Fruit fly (Drosophila melanogaster) whole organism, embryonic: ENCODE measurements around the gene Sirt4.

Experiments
- Atf-2 ChIP-seq: fragments of 200-800 bp; sonication (Bioruptor generic); optimal IDR thresholded peaks from 2 replicates; lab custom pipeline; 2016; ENCODE audit warnings: missing biosample characterization, missing genetic modification characterization
- Bdp1 ChIP-seq: fragments of 200-800 bp; sonication (Bioruptor generic); optimal IDR thresholded peaks from 3 replicates; lab custom pipeline; 2016; ENCODE audit warnings: missing biosample characterization, missing genetic modification characterization
- Blimp-1 ChIP-seq: fragments of 200-800 bp; sonication (Bioruptor generic); optimal IDR thresholded peaks from 3 replicates; lab custom pipeline; 2018; ENCODE audit warnings: missing biosample characterization, missing genetic modification characterization, mild to moderate bottlenecking, moderate library complexity, missing genetic modification reagents
- BtbVII ChIP-seq: fragments of 200-800 bp; sonication (Bioruptor generic); optimal IDR thresholded peaks from 3 replicates; lab custom pipeline; 2017; ENCODE audit warnings: missing biosample characterization, mild to moderate bottlenecking, missing genetic modification characterization
- CG10267 ChIP-seq: fragments of 200-800 bp; sonication (Bioruptor generic); optimal IDR thresholded peaks from 2 replicates; lab custom pipeline; 2018; ENCODE audit warnings: missing biosample characterization, mild to moderate bottlenecking, missing genetic modification characterization, moderate library complexity
- CG10543 ChIP-seq: fragments of 200-800 bp; sonication (Bioruptor generic); optimal IDR thresholded peaks from 3 replicates; lab custom pipeline; 2017; ENCODE audit warnings: missing biosample characterization, mild to moderate bottlenecking, missing genetic modification characterization, moderate library complexity
- CG11456 ChIP-seq: fragments of 200-800 bp; sonication (Bioruptor generic); IDR thresholded peaks from 3 replicates; pipeline ENCODE4 v1.3.6; 2022; ENCODE audit warnings: missing biosample characterization, missing genetic modification characterization
- CG11504 ChIP-seq: fragments of 200-800 bp; sonication (Bioruptor generic); optimal IDR thresholded peaks from 3 replicates; lab custom pipeline; 2019; ENCODE audit warnings: missing biosample characterization, mild to moderate bottlenecking, missing genetic modification characterization, moderate library complexity
- CG12236 ChIP-seq: fragments of 200-800 bp; sonication (Bioruptor generic); optimal IDR thresholded peaks from 2 replicates; lab custom pipeline; 2016; ENCODE audit warnings: missing biosample characterization, missing genetic modification characterization
- CG14014 ChIP-seq: fragments of 200-800 bp; sonication (Bioruptor generic); IDR thresholded peaks from 2 replicates; pipeline ENCODE4 v1.3.6; 2022; ENCODE audit warnings: missing biosample characterization, missing genetic modification characterization
- CG14710 ChIP-seq: fragments of 200-800 bp; sonication (Bioruptor generic); optimal IDR thresholded peaks from 3 replicates; lab custom pipeline; 2019; ENCODE audit warnings: missing biosample characterization, mild to moderate bottlenecking, missing genetic modification characterization, moderate library complexity
- CG1602 ChIP-seq: fragments of 200-800 bp; sonication (Bioruptor generic); optimal IDR thresholded peaks from 3 replicates; lab custom pipeline; 2016; ENCODE audit warnings: missing biosample characterization, missing genetic modification characterization
- CG18262 ChIP-seq: fragments of 200-800 bp; optimal IDR thresholded peaks from 3 replicates; lab custom pipeline; 2019; ENCODE audit warnings: missing biosample characterization, mild to moderate bottlenecking, missing genetic modification characterization, moderate library complexity
- CG18619 ChIP-seq: fragments of 200-800 bp; sonication (Bioruptor generic); optimal IDR thresholded peaks from 3 replicates; lab custom pipeline; 2017; ENCODE audit warnings: missing biosample characterization, mild to moderate bottlenecking, missing genetic modification characterization
- CG2116 ChIP-seq: fragments of 200-800 bp; sonication (Bioruptor generic); optimal IDR thresholded peaks from 3 replicates; lab custom pipeline; 2018; ENCODE audit warnings: missing biosample characterization, mild to moderate bottlenecking, missing genetic modification characterization
- CG3407 ChIP-seq: fragments of 200-800 bp; sonication (Bioruptor generic); optimal IDR thresholded peaks from 2 replicates; lab custom pipeline; 2018; ENCODE audit warnings: missing biosample characterization, mild to moderate bottlenecking, missing genetic modification characterization
- CG4854 ChIP-seq: fragments of 200-800 bp; sonication (Bioruptor generic); optimal IDR thresholded peaks from 2 replicates; lab custom pipeline; 2016; ENCODE audit warnings: missing biosample characterization, missing genetic modification characterization, inconsistent platforms
- Dp ChIP-seq: fragments of 200-800 bp; sonication (Bioruptor generic); optimal IDR thresholded peaks from 2 replicates; lab custom pipeline; 2018; ENCODE audit warnings: missing biosample characterization, mild to moderate bottlenecking, missing genetic modification characterization, moderate library complexity
- Fer3 ChIP-seq: fragments of 200-800 bp; sonication (Bioruptor generic); optimal IDR thresholded peaks from 2 replicates; lab custom pipeline; 2018; ENCODE audit warnings: missing biosample characterization, mild to moderate bottlenecking, missing genetic modification characterization, moderate library complexity
- HLH3B ChIP-seq: fragments of 200-800 bp; sonication (Bioruptor generic); IDR thresholded peaks from 2 replicates; pipeline ENCODE4 v1.3.6; 2022; ENCODE audit warnings: missing biosample characterization, missing genetic modification characterization
- Kr ChIP-seq: fragments of 200-800 bp; sonication (Bioruptor generic); optimal IDR thresholded peaks from 2 replicates; lab custom pipeline; 2017; ENCODE audit warnings: missing biosample characterization, mild to moderate bottlenecking, missing genetic modification characterization
- Mrtf ChIP-seq: fragments of 200-800 bp; sonication (Bioruptor generic); IDR thresholded peaks from 3 replicates; pipeline ENCODE4 v1.3.6; 2022; ENCODE audit warnings: missing biosample characterization, missing genetic modification characterization
- Neu2 ChIP-seq: fragments of 200-800 bp; sonication (Bioruptor generic); optimal IDR thresholded peaks from 3 replicates; lab custom pipeline; 2016; ENCODE audit warnings: missing biosample characterization, missing genetic modification characterization, borderline replicate concordance
- Nf-YC ChIP-seq: fragments of 200-800 bp; optimal IDR thresholded peaks from 3 replicates; lab custom pipeline; 2019; ENCODE audit warnings: missing biosample characterization, mild to moderate bottlenecking, missing genetic modification characterization, moderate library complexity
- Sox102F ChIP-seq: fragments of 200-800 bp; sonication (Bioruptor generic); optimal IDR thresholded peaks from 2 replicates; lab custom pipeline; 2018; ENCODE audit warnings: missing biosample characterization, mild to moderate bottlenecking, missing genetic modification characterization, moderate library complexity
- Xrp1 ChIP-seq: fragments of 200-800 bp; sonication (Bioruptor generic); IDR thresholded peaks from 2 replicates; pipeline ENCODE4 v1.3.6; 2022; ENCODE audit warnings: missing biosample characterization, missing genetic modification characterization
- ash1 ChIP-seq: fragments of 200-800 bp; sonication (Bioruptor generic); optimal IDR thresholded peaks from 2 replicates; lab custom pipeline; 2018; ENCODE audit warnings: missing biosample characterization, mild to moderate bottlenecking, missing genetic modification characterization
- cad ChIP-seq: fragments of >200 bp; optimal IDR thresholded peaks from 2 replicates; lab custom pipeline; 2017; ENCODE audit warnings: missing biosample characterization, missing genetic modification characterization
- chinmo ChIP-seq: fragments of 200-800 bp; sonication (Bioruptor generic); IDR thresholded peaks from 4 replicates; pipeline ENCODE4 v1.3.6; 2022; ENCODE audit warnings: missing biosample characterization, missing genetic modification characterization; ENCODE audit not compliant: partially characterized antibody
- dati ChIP-seq: fragments of 200-800 bp; sonication (Bioruptor generic); IDR thresholded peaks from 2 replicates; pipeline ENCODE4 v1.3.6; 2022; ENCODE audit warnings: missing biosample characterization, missing genetic modification characterization
- dysf ChIP-seq: fragments of 200-800 bp; sonication (Bioruptor generic); IDR thresholded peaks from 3 replicates; pipeline ENCODE4 v1.3.6; 2022; ENCODE audit warnings: missing biosample characterization, missing genetic modification characterization
- fd96Cb ChIP-seq: fragments of 200-800 bp; sonication (Bioruptor generic); optimal IDR thresholded peaks from 2 replicates; lab custom pipeline; 2018; ENCODE audit warnings: missing biosample characterization, mild to moderate bottlenecking, missing genetic modification characterization, moderate library complexity
- gfzf ChIP-seq: fragments of 200-800 bp; sonication (Bioruptor generic); optimal IDR thresholded peaks from 2 replicates; lab custom pipeline; 2016; ENCODE audit warnings: missing biosample characterization, mild to moderate bottlenecking, missing genetic modification characterization, moderate library complexity
- gsb ChIP-seq: fragments of 200-800 bp; sonication (Bioruptor generic); IDR thresholded peaks from 2 replicates; pipeline ENCODE4 v1.3.6; 2022; ENCODE audit warnings: missing biosample characterization, missing genetic modification characterization
- gsb-n ChIP-seq: fragments of 200-800 bp; sonication (Bioruptor generic); optimal IDR thresholded peaks from 3 replicates; lab custom pipeline; 2018; ENCODE audit warnings: missing biosample characterization, mild to moderate bottlenecking, missing genetic modification characterization
- kay ChIP-seq: fragments of 200-800 bp; sonication (Bioruptor generic); optimal IDR thresholded peaks from 2 replicates; lab custom pipeline; 2016; ENCODE audit warnings: missing biosample characterization, missing genetic modification characterization
- lab ChIP-seq: fragments of 200-800 bp; sonication (Bioruptor generic); optimal IDR thresholded peaks from 3 replicates; lab custom pipeline; 2017; ENCODE audit warnings: missing biosample characterization, missing genetic modification characterization, mild to moderate bottlenecking, moderate library complexity, missing genetic modification reagents
- maf-S ChIP-seq: fragments of 200-800 bp; sonication (Bioruptor generic); optimal IDR thresholded peaks from 2 replicates; lab custom pipeline; 2016; ENCODE audit warnings: missing biosample characterization, missing genetic modification characterization
- mld ChIP-seq: fragments of 200-800 bp; sonication (Bioruptor generic); IDR thresholded peaks from 3 replicates; pipeline ENCODE4 v1.3.6; 2022; ENCODE audit warnings: missing biosample characterization, missing genetic modification characterization; ENCODE audit not compliant: partially characterized antibody
- nerfin-1 ChIP-seq: fragments of 200-800 bp; sonication (Bioruptor generic); optimal IDR thresholded peaks from 3 replicates; lab custom pipeline; 2019; ENCODE audit warnings: missing biosample characterization, mild to moderate bottlenecking, missing genetic modification characterization, moderate library complexity
- nom ChIP-seq: fragments of 200-800 bp; sonication (Bioruptor generic); optimal IDR thresholded peaks from 2 replicates; lab custom pipeline; 2017; ENCODE audit warnings: missing biosample characterization, missing genetic modification characterization, mild to moderate bottlenecking, moderate library complexity, missing genetic modification reagents
- phol ChIP-seq: fragments of 200-800 bp; sonication (Bioruptor generic); optimal IDR thresholded peaks from 3 replicates; lab custom pipeline; 2018; ENCODE audit warnings: missing biosample characterization, mild to moderate bottlenecking, missing genetic modification characterization, moderate library complexity
- prd ChIP-seq, 3 experiments: fragments of >200 bp in 2 of 3; fragments of 200-800 bp in 1 of 3; sonication (Bioruptor generic) in 1 of 3; optimal IDR thresholded peaks in 2 of 3; IDR thresholded peaks in 1 of 3; 2 replicates in 2 of 3; 3 replicates in 1 of 3; pipeline versions ENCODE4 v1.3.6 to Lab custom; 2017 to 2022; ENCODE audit warnings: missing biosample characterization in 1 of 3, missing genetic modification characterization in 1 of 3
- psq ChIP-seq: fragments of 200-800 bp; sonication (Bioruptor generic); optimal IDR thresholded peaks from 2 replicates; lab custom pipeline; 2017; ENCODE audit warnings: missing biosample characterization, missing genetic modification characterization
- rib ChIP-seq: fragments of 200-800 bp; sonication (Bioruptor generic); IDR thresholded peaks from 2 replicates; pipeline ENCODE4 v1.3.6; 2022; ENCODE audit warnings: missing biosample characterization, missing genetic modification characterization
- ro ChIP-seq: fragments of 200-800 bp; sonication (Bioruptor generic); IDR thresholded peaks from 2 replicates; pipeline ENCODE4 v1.3.6; 2022; ENCODE audit warnings: missing biosample characterization, missing genetic modification characterization
- run ChIP-seq: fragments of 200-800 bp; sonication (Bioruptor generic); optimal IDR thresholded peaks from 3 replicates; lab custom pipeline; 2018; ENCODE audit warnings: missing biosample characterization, mild to moderate bottlenecking, missing genetic modification characterization
- sisA ChIP-seq: fragments of 200-800 bp; sonication (Bioruptor generic); IDR thresholded peaks from 2 replicates; pipeline ENCODE4 v1.3.6; 2022; ENCODE audit warnings: missing biosample characterization, missing genetic modification characterization
- tap ChIP-seq: fragments of 200-800 bp; optimal IDR thresholded peaks from 3 replicates; lab custom pipeline; 2019; ENCODE audit warnings: missing biosample characterization, mild to moderate bottlenecking, missing genetic modification characterization, moderate library complexity
- toy ChIP-seq: fragments of 200-800 bp; sonication (Bioruptor generic); IDR thresholded peaks from 2 replicates; pipeline ENCODE4 v1.3.6; 2022; ENCODE audit warnings: missing biosample characterization, missing genetic modification characterization

The Sirt4 gene

dm6 chrX:5648437-5648959, 17.2 kb downstream of the Sirt4 start, which contains the start of gene OtopLa (continued):
- no peak for TF ChIP-seq Kr
- peak; percentile 70 for TF ChIP-seq Fer3 (tag; lab: Kevin White, UChicago)
- TF ChIP-seq CG12236 = peak; percentile 62
- peak; percentile 81 for TF ChIP-seq CG11456
- peak; percentile 73 for TF ChIP-seq Mrtf
- TF ChIP-seq CG1602 (GFP tag; lab: Kevin White, UChicago) = peak; percentile 69
- TF ChIP-seq CG2116 (GFP tag; lab: Kevin White, UChicago) = peak; percentile 27
- TF ChIP-seq Sox102F = peak; percentile 87
- peak; percentile 26 for TF ChIP-seq nom (GFP tag; lab: Kevin White, UChicago)
- TF ChIP-seq dati (GFP tag; lab: Robert Waterston, UW) = peak; percentile 52
- TF ChIP-seq psq (GFP tag; lab: Kevin White, UChicago) = peak; percentile 68
- TF ChIP-seq dysf (GFP tag; lab: Robert Waterston, UW) = peak; percentile 87
- 0 out of 4 replicates have a peak, but pooled peaks have one; percentile 9 for TF ChIP-seq chinmo (GFP tag; lab: Robert Waterston, UW)
- TF ChIP-seq Neu2 (GFP tag; lab: Kevin White, UChicago) = no peak
- TF ChIP-seq CG18619 = peak; percentile 67
- TF ChIP-seq cad = no peak
- no peak for TF ChIP-seq mld (GFP tag; lab: Robert Waterston, UW)
- TF ChIP-seq ash1 (GFP tag; lab: Kevin White, UChicago) = no peak
- peak; percentile 83 for TF ChIP-seq CG14014 (GFP tag; lab: Robert Waterston, UW)
- peak; percentile 74 for TF ChIP-seq kay (GFP tag; lab: Kevin White, UChicago)
- peak; percentile 56 for TF ChIP-seq run
- TF ChIP-seq CG4854 (GFP tag; lab: Kevin White, UChicago) = peak; percentile 69
- peak; percentile 66 for TF ChIP-seq Atf-2 (GFP tag; lab: Kevin White, UChicago)
- TF ChIP-seq rib (GFP tag; lab: Robert Waterston, UW) = 0 out of 2 replicates have a peak, but pooled peaks have one; percentile 52
- TF ChIP-seq maf-S (GFP tag; lab: Kevin White, UChicago) = peak; percentile 56
- peak; percentile 46; the same call in 1 of the 2 replicates for TF ChIP-seq toy
- TF ChIP-seq sisA (GFP tag; lab: Robert Waterston, UW) = peak; percentile 87
- TF ChIP-seq tap (tag; lab: Kevin White, UChicago) = peak; percentile 73
- peak; percentile 55 for TF ChIP-seq Bdp1 (GFP tag; lab: Kevin White, UChicago)
- TF ChIP-seq CG10543 (GFP tag; lab: Kevin White, UChicago) = peak; percentile 43
- TF ChIP-seq BtbVII (GFP tag; lab: Kevin White, UChicago) = peak; percentile 72
- TF ChIP-seq CG3407 = peak; percentile 80
- no peak for TF ChIP-seq Nf-YC (tag; lab: Kevin White, UChicago)

- no peak for TF ChIP-seq prd (optimal IDR thresholded peaks at IDR 0.05; lab: Kevin White, UChicago)
- peak; percentile 18; the same call in 1 of the 3 replicates for TF ChIP-seq prd (GFP tag; IDR thresholded peaks at IDR 0.05; lab: Robert Waterston, UW)
- peak; percentile 29 for TF ChIP-seq gsb-n (tag; lab: Kevin White, UChicago)
- TF ChIP-seq CG18262 (tag; lab: Kevin White, UChicago) = peak; percentile 31
- TF ChIP-seq Xrp1 = peak; percentile 22; the same call in 1 of the 2 replicates
- peak; percentile 44 for TF ChIP-seq Blimp-1
- no peak for TF ChIP-seq tap (tag; lab: Kevin White, UChicago)
- TF ChIP-seq phol (tag; lab: Kevin White, UChicago) = peak; percentile 51
- TF ChIP-seq CG14710 (tag; lab: Kevin White, UChicago) = peak; percentile 24
- TF ChIP-seq CG10267 (tag; lab: Kevin White, UChicago) = peak; percentile 30
- no peak for TF ChIP-seq ro (GFP tag; lab: Robert Waterston, UW)
- peak; percentile 30 for TF ChIP-seq nerfin-1 (tag; lab: Kevin White, UChicago)
- peak; percentile 30 for TF ChIP-seq lab (GFP tag; lab: Kevin White, UChicago)
- no peak for TF ChIP-seq gfzf (GFP tag; lab: Kevin White, UChicago)
- peak; percentile 53 for TF ChIP-seq CG11504 (tag; lab: Kevin White, UChicago)
- TF ChIP-seq gsb (GFP tag; lab: Robert Waterston, UW) = no peak
- TF ChIP-seq Dp (GFP tag; lab: Kevin White, UChicago) = no peak
- 0 out of 2 replicates have a peak, but pooled peaks have one; percentile 7 for TF ChIP-seq HLH3B
- peak; percentile 32 for TF ChIP-seq fd96Cb (tag; lab: Kevin White, UChicago)
Measured at dm6 chrX:5646228-5646627, 19.5 kb downstream of the Sirt4 start.
